Worm (Caenorhabditis elegans): ENCODE data around the gene chs-2.
A peak's percentile ranks its signal among the peaks of the same experiment; 100 is the strongest.

chs-2 gene

DNA sequence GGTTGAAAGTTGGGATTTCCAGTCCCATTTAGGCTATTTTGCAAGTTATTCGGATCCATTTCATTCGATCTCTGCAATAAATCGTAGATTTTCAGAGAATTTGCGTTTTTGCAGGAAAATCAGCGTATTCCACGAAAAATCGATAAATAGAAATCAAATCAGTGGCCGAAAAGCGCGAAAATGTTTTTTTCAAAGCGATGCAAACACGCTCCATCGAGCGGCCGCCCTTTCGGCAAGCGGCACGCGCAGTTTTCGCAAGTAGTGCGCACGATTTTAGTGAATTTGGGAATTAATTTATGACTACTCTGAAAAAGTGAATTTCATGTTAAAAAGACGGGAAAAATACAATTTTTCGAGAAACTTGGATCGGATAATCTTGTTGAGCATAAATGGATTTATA lies 58.3 kb downstream of the chs-2 start (continued):
- TF ChIP-seq efl-3 (GFP tag; optimal IDR thresholded peaks at IDR 0.05) (peak; percentile 79), nhr-47 (tag; optimal IDR thresholded peaks at IDR 0.05) (peak; percentile 98), hlh-17 (GFP tag; optimal IDR thresholded peaks at IDR 0.05; ENCODE audit: borderline replicate concordance) (no peak), ceh-8 (GFP tag; optimal IDR thresholded peaks at IDR 0.05) (peak; percentile 94), sup-37 (GFP tag; optimal IDR thresholded peaks at IDR 0.05) (peak; percentile 86), lin-13 (GFP tag; optimal IDR thresholded peaks at IDR 0.05) (peak; percentile 98), nhr-90 (tag; optimal IDR thresholded peaks at IDR 0.05; ENCODE audit: poor library complexity) (peak; percentile 98), nhr-19 (GFP tag; conservative IDR thresholded peaks at IDR 0.05) (peak; percentile 96), unc-86 (tag; optimal IDR thresholded peaks at IDR 0.05) (peak; percentile 97), nhr-20 (tag; optimal IDR thresholded peaks at IDR 0.05) (peak; percentile 97), C16A3.4 (tag; optimal IDR thresholded peaks at IDR 0.05) (peak; percentile 99), vab-15 (tag; optimal IDR thresholded peaks at IDR 0.05) (peak; percentile 93), mep-1 (tag; optimal IDR thresholded peaks at IDR 0.05) (peak; percentile 97), fos-1 (tag; optimal IDR thresholded peaks at IDR 0.05) (peak; percentile 92), sox-4 (tag; optimal IDR thresholded peaks at IDR 0.05) (peak; percentile 91), lir-3 (tag; optimal IDR thresholded peaks at IDR 0.05; ENCODE audit: poor library complexity) (peak; percentile 91), ets-5 (GFP tag; IDR thresholded peaks at IDR 0.05) (no peak), hpl-2 (GFP tag; optimal IDR thresholded peaks at IDR 0.05) (peak; percentile 93), mef-2 (tag; optimal IDR thresholded peaks at IDR 0.05) (peak; percentile 75), ama-1 (optimal IDR thresholded peaks at IDR 0.05) (no peak), nhr-237 (tag; optimal IDR thresholded peaks at IDR 0.05) (peak; percentile 86), nhr-85 (tag) (peak; percentile 97), ceh-63 (GFP tag; optimal IDR thresholded peaks at IDR 0.05) (peak; percentile 11), nhr-71 (tag; optimal IDR thresholded peaks at IDR 0.05) (peak; percentile 98), ztf-4 (tag; optimal IDR thresholded peaks at IDR 0.05) (peak; percentile 95), ceh-88 (GFP tag; IDR thresholded peaks at IDR 0.05) (peak; percentile 90), Y116A8C.19 (tag; optimal IDR thresholded peaks at IDR 0.05; ENCODE audit: borderline replicate concordance) (no peak), snpc-4 (tag; optimal IDR thresholded peaks at IDR 0.05) (peak; percentile 92), lin-35 (GFP tag; optimal IDR thresholded peaks at IDR 0.05) (peak; percentile 90 to 94), unc-98 (GFP tag; IDR thresholded peaks at IDR 0.05) (peak; percentile 65; the same call in 1 of the 2 replicates), ces-1 (GFP tag; optimal IDR thresholded peaks at IDR 0.05) (peak; percentile 93), grh-1 (GFP tag; IDR thresholded peaks at IDR 0.05) (peak; percentile 92), efl-1 (optimal IDR thresholded peaks at IDR 0.05) (peak; percentile 95 to 97), efl-1 (GFP tag; optimal IDR thresholded peaks at IDR 0.05 in 1 of 2) (peak; percentile 88 to 99), dpl-1 (GFP tag; optimal IDR thresholded peaks at IDR 0.05) (peak; percentile 88 to 91 (median 91)), lin-39 (tag; optimal IDR thresholded peaks at IDR 0.05) (peak; percentile 93), pag-3 (tag; optimal IDR thresholded peaks at IDR 0.05; ENCODE audit: borderline replicate concordance, insufficient read depth) (no peak), swsn-7 (tag; optimal IDR thresholded peaks at IDR 0.05) (peak; percentile 97), nhr-28 (tag; optimal IDR thresholded peaks at IDR 0.05) (no peak), fkh-4 (tag; optimal IDR thresholded peaks at IDR 0.05; ENCODE audit: borderline replicate concordance) (peak; percentile 84), rnt-1 (tag; optimal IDR thresholded peaks at IDR 0.05) (peak; percentile 98), tbx-2 (tag; optimal IDR thresholded peaks at IDR 0.05) (peak; percentile 97), snu-23 (GFP tag; optimal IDR thresholded peaks at IDR 0.05) (peak; percentile 99)

DNA sequence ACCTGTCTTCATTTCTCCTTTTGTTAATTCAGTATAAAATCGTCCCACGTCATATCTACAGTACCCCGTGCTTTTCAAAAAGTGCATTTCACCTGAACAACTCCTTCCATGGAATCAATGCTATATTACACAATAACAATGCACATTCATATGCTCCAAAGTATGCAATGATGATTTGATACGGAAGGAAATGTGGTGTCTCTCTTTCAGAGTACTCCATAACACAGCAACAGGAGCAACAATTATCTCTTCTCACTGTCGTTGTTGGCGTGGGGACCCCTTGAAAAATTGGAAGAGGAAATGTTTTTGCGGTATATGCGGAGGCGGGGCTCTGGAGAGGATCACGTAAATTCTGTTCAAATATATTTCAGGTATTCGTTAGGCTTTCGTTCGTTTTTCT lies 60.7 kb downstream of the chs-2 start, which contains the start of gene cat-2:
Gene cat-2, plus strand, starts transcription at position 301 of the 400 bp plus-strand sequence.
- TF ChIP-seq blmp-1 (tag; optimal IDR thresholded peaks at IDR 0.05) (no peak), isw-1 (GFP tag; IDR thresholded peaks at IDR 0.05) (no peak), jun-1 (tag; optimal IDR thresholded peaks at IDR 0.05) (no peak), F16B12.6 (tag; optimal IDR thresholded peaks at IDR 0.05) (no peak), lin-35 (GFP tag; optimal IDR thresholded peaks at IDR 0.05) (no peak), ceh-63 (GFP tag; optimal IDR thresholded peaks at IDR 0.05) (no peak), zip-4 (GFP tag; optimal IDR thresholded peaks at IDR 0.05) (no peak), elt-3 (tag; optimal IDR thresholded peaks at IDR 0.05) (no peak), nhr-11 (tag; optimal IDR thresholded peaks at IDR 0.05) (no peak), lin-15B (tag; optimal IDR thresholded peaks at IDR 0.05) (no peak), skn-1 (tag; optimal IDR thresholded peaks at IDR 0.05) (no peak), lin-14 (GFP tag; optimal IDR thresholded peaks at IDR 0.05) (no peak), zag-1 (tag; optimal IDR thresholded peaks at IDR 0.05) (no peak), snu-23 (GFP tag; optimal IDR thresholded peaks at IDR 0.05) (no peak), mef-2 (tag; optimal IDR thresholded peaks at IDR 0.05) (no peak), sox-4 (tag; optimal IDR thresholded peaks at IDR 0.05) (no peak), lsy-2 (tag; optimal IDR thresholded peaks at IDR 0.05) (no peak)

All from whole organism, L1 larva.